Worm (Caenorhabditis elegans): Measurements from ENCODE around the gene Y51A2D.13.

Y51A2D.13 gene

ce11 chrV:18571533-18571932 lies 8.1 kb downstream of the Y51A2D.13 start, which contains the start of gene Y51A2D.21:
TSS of gene Y51A2D.21 (plus strand) at chrV:18571833.
- TF ChIP-seq ceh-16 (tag; optimal IDR thresholded peaks at IDR 0.05) (no peak), lin-39 (tag; optimal IDR thresholded peaks at IDR 0.05) (no peak), ZK546.5 (tag; optimal IDR thresholded peaks at IDR 0.05) (no peak), nhr-237 (tag; optimal IDR thresholded peaks at IDR 0.05) (no peak), dmd-4 (tag; optimal IDR thresholded peaks at IDR 0.05) (no peak), gmeb-1 (tag; optimal IDR thresholded peaks at IDR 0.05) (no peak), ceh-82 (tag; optimal IDR thresholded peaks at IDR 0.05) (no peak), nhr-25 (tag; optimal IDR thresholded peaks at IDR 0.05) (no peak), skn-1 (tag; optimal IDR thresholded peaks at IDR 0.05) (no peak), nhr-77 (tag; optimal IDR thresholded peaks at IDR 0.05) (no peak), nhr-11 (tag; optimal IDR thresholded peaks at IDR 0.05) (no peak), sem-4 (tag; optimal IDR thresholded peaks at IDR 0.05) (no peak), elt-3 (tag; optimal IDR thresholded peaks at IDR 0.05) (no peak), blmp-1 (tag; optimal IDR thresholded peaks at IDR 0.05; ENCODE audit: insufficient read depth) (no peak), peb-1 (tag; optimal IDR thresholded peaks at IDR 0.05) (no peak)

- TF ChIP-seq egl-27 (tag; optimal IDR thresholded peaks at IDR 0.05) (no peak), nhr-25 (tag; optimal IDR thresholded peaks at IDR 0.05) (peak; percentile 77), nhr-237 (tag; optimal IDR thresholded peaks at IDR 0.05) (no peak), aly-2 (tag; optimal IDR thresholded peaks at IDR 0.05) (no peak), unc-62 (GFP tag; optimal IDR thresholded peaks at IDR 0.05) (no peak), lin-13 (GFP tag; optimal IDR thresholded peaks at IDR 0.05) (peak; percentile 9), blmp-1 (tag; optimal IDR thresholded peaks at IDR 0.05; ENCODE audit: insufficient read depth) (peak; percentile 28), nhr-129 (tag; optimal IDR thresholded peaks at IDR 0.05) (peak; percentile 9), mbf-1 (tag; optimal IDR thresholded peaks at IDR 0.05) (no peak), crh-2 (tag; optimal IDR thresholded peaks at IDR 0.05) (peak; percentile 2)
Measured at ce11 chrV:18569445-18569844, 10.1 kb downstream of the Y51A2D.13 start.

- TF ChIP-seq lsy-2 (tag; optimal IDR thresholded peaks at IDR 0.05) (no peak), crh-2 (tag; optimal IDR thresholded peaks at IDR 0.05) (no peak), unc-39 (tag; optimal IDR thresholded peaks at IDR 0.05) (no peak), ztf-1 (GFP tag; conservative IDR thresholded peaks at IDR 0.05) (no peak), egl-27 (tag; optimal IDR thresholded peaks at IDR 0.05) (no peak), ztf-11 (tag; optimal IDR thresholded peaks at IDR 0.05) (no peak), nhr-129 (tag; optimal IDR thresholded peaks at IDR 0.05) (no peak), nhr-77 (tag; optimal IDR thresholded peaks at IDR 0.05) (no peak), C34F6.9 (tag; optimal IDR thresholded peaks at IDR 0.05) (no peak)
Measured at ce11 chrV:18565621-18566020, 14.0 kb downstream of the Y51A2D.13 start.

- TF ChIP-seq mab-5 (tag; optimal IDR thresholded peaks at IDR 0.05) (no peak), ztf-4 (tag; optimal IDR thresholded peaks at IDR 0.05) (no peak), ama-1 (optimal IDR thresholded peaks at IDR 0.05) (no peak), nhr-25 (tag; optimal IDR thresholded peaks at IDR 0.05) (no peak), C34F6.9 (tag; optimal IDR thresholded peaks at IDR 0.05) (no peak), unc-39 (tag; optimal IDR thresholded peaks at IDR 0.05) (no peak)
Measured at ce11 chrV:18564786-18565185, 14.8 kb downstream of the Y51A2D.13 start, which contains the start of gene srg-34. TSS of gene srg-34 (minus strand) at chrV:18564886.

ce11 chrV:18560944-18561343 lies 18.6 kb downstream of the Y51A2D.13 start:
- TF ChIP-seq lin-11 (tag; optimal IDR thresholded peaks at IDR 0.05) (no peak), mdl-1 (tag; optimal IDR thresholded peaks at IDR 0.05) (no peak), unc-39 (tag; optimal IDR thresholded peaks at IDR 0.05) (no peak), F13H6.1 (tag; optimal IDR thresholded peaks at IDR 0.05) (peak; percentile 40), sma-9 (GFP tag; optimal IDR thresholded peaks at IDR 0.05) (peak; percentile 30), sma-9 (tag; optimal IDR thresholded peaks at IDR 0.05) (no peak)

- TF ChIP-seq unc-55 (GFP tag; optimal IDR thresholded peaks at IDR 0.05): no peak
- no peak for TF ChIP-seq skn-1 (tag; optimal IDR thresholded peaks at IDR 0.05)
- TF ChIP-seq egl-27 (tag; optimal IDR thresholded peaks at IDR 0.05): no peak
- peak; percentile 8 for TF ChIP-seq F13H6.1 (tag; optimal IDR thresholded peaks at IDR 0.05)
- no peak for TF ChIP-seq crh-2 (tag; optimal IDR thresholded peaks at IDR 0.05)
Measured at ce11 chrV:18560188-18560587, 19.4 kb downstream of the Y51A2D.13 start, which contains the start of gene ttr-26. TSS of gene ttr-26 (minus strand) at chrV:18560288.

Measured in whole organism, L2 larva.